Fruit fly (Drosophila melanogaster): Measurements from ENCODE around the gene CG33189.
A peak's percentile ranks its signal among the peaks of the same experiment; 100 is the strongest.

Gene CG33189

dm6 chr3R:8819551-8820057 is 39.0 kb upstream of the CG33189 start (continued):
- TF ChIP-seq CG34406 (GFP tag; optimal IDR thresholded peaks at IDR 0.05) = no peak
- TF ChIP-seq acj6 (GFP tag; optimal IDR thresholded peaks at IDR 0.05) = no peak
- TF ChIP-seq CG10669 (GFP tag; optimal IDR thresholded peaks at IDR 0.05) = no peak
- TF ChIP-seq CG3919 (GFP tag; optimal IDR thresholded peaks at IDR 0.05) = peak; percentile 6
- no peak for TF ChIP-seq Blimp-1 (GFP tag; optimal IDR thresholded peaks at IDR 0.05)
- TF ChIP-seq achi (GFP tag; optimal IDR thresholded peaks at IDR 0.05) = no peak
- TF ChIP-seq CG9139 (GFP tag; optimal IDR thresholded peaks at IDR 0.05) = no peak
- TF ChIP-seq CG11294 (GFP tag; IDR thresholded peaks at IDR 0.05) = no peak
- TF ChIP-seq spab (GFP tag; optimal IDR thresholded peaks at IDR 0.05) = no peak
- no peak for TF ChIP-seq dsx (GFP tag; optimal IDR thresholded peaks at IDR 0.05; ENCODE audit: poor library complexity, severe bottlenecking)
- TF ChIP-seq fd59A (GFP tag; optimal IDR thresholded peaks at IDR 0.05) = no peak

- no peak for TF ChIP-seq CG8119 (GFP tag; IDR thresholded peaks at IDR 0.05)
- 0 out of 3 replicates have a peak, but pooled peaks have one; percentile 21 for TF ChIP-seq eg (GFP tag; IDR thresholded peaks at IDR 0.05)
These were observed 37.6 kb upstream of the CG33189 start for dm6 chr3R:8818239-8818638.

DNA sequence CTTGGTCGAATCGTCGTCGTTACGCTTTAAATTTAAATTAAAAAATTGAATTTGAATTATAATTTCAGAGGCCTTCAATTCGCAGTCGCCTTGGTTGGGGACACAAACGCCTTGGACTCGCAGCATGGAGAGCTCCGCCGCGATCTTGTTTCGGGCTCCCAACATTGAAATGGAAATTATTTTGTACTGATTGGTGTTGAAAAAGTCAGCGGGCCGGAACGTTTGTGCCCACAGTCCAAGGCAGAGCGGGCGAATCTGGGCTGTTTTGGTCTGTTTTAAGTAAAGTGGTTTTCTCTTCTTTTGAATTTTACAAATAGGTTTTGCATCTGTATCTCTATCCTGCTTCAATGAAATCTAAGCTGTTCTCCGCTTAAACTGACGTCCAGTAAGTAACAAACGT is 34.5 kb upstream of the CG33189 start:
- TF ChIP-seq CG7368 (GFP tag; optimal IDR thresholded peaks at IDR 0.05) (no peak), CG6808 (GFP tag; optimal IDR thresholded peaks at IDR 0.05) (peak; percentile 4)

dm6 chr3R:8814029-8814647 is 33.5 kb upstream of the CG33189 start:
- TF ChIP-seq CG6808 (GFP tag; optimal IDR thresholded peaks at IDR 0.05) = peak; percentile 16
- no peak for TF ChIP-seq dac (GFP tag; optimal IDR thresholded peaks at IDR 0.05)
- peak; percentile 55 for TF ChIP-seq fkh (GFP tag; optimal IDR thresholded peaks at IDR 0.05)

DNA sequence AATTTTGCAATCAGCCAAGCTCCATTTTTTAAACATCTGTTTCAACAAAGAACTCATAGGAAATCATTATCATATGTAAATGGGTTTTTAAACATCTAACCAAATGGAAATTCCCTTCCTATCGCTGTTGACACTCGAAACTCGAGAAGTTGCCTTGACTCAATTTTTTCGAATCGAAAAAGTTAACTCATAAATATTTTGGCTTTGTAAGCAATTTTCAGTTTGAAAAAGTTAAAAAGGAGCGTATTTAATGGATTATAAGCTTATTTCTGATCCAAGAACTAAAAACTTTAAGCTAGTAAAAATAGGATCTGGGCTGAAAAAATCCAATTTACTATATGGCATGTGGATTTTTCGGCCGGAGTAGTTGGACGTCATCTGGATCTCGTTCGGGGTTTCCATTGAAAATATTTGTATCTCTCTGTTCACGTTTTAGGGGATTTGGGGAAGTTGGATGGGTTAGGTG is 32.6 kb upstream of the CG33189 start, which contains the start of gene CG9837:
Gene CG9837, minus strand, starts transcription at position 416 of the 466 bp plus-strand sequence.
- TF ChIP-seq topi (GFP tag; optimal IDR thresholded peaks at IDR 0.05) = no peak
- TF ChIP-seq fkh (GFP tag; optimal IDR thresholded peaks at IDR 0.05) = peak; percentile 4

- TF ChIP-seq OdsH (GFP tag; optimal IDR thresholded peaks at IDR 0.05) (peak; percentile 87), Sox14 (GFP tag; optimal IDR thresholded peaks at IDR 0.05) (peak; percentile 82), svp (GFP tag) (peak; percentile 86), Met (GFP tag; optimal IDR thresholded peaks at IDR 0.05) (peak; percentile 44), dsx (GFP tag; optimal IDR thresholded peaks at IDR 0.05; ENCODE audit: poor library complexity, severe bottlenecking) (peak; percentile 72), Sox15 (GFP tag; optimal IDR thresholded peaks at IDR 0.05) (peak; percentile 40), fd85E (GFP tag; optimal IDR thresholded peaks at IDR 0.05) (no peak), esn (GFP tag; optimal IDR thresholded peaks at IDR 0.05) (peak; percentile 68), Ets21C (GFP tag; optimal IDR thresholded peaks at IDR 0.05) (peak; percentile 15), CG6163 (GFP tag; IDR thresholded peaks at IDR 0.05) (peak; percentile 93), lz (GFP tag; optimal IDR thresholded peaks at IDR 0.05) (peak; percentile 58), Eip78C (GFP tag) (peak; percentile 97), CG6854 (GFP tag; optimal IDR thresholded peaks at IDR 0.05) (no peak), fd59A (GFP tag; optimal IDR thresholded peaks at IDR 0.05) (peak; percentile 69), CG11902 (GFP tag; optimal IDR thresholded peaks at IDR 0.05) (peak; percentile 54), CG6276 (GFP tag; optimal IDR thresholded peaks at IDR 0.05) (peak; percentile 81), Gug (GFP tag; IDR thresholded peaks at IDR 0.05) (peak; percentile 86), Blimp-1 (GFP tag; optimal IDR thresholded peaks at IDR 0.05) (no peak), achi (GFP tag; optimal IDR thresholded peaks at IDR 0.05) (peak; percentile 86), spab (GFP tag; optimal IDR thresholded peaks at IDR 0.05) (peak; percentile 74), eg (GFP tag; IDR thresholded peaks at IDR 0.05) (peak; percentile 96), Eip93F (GFP tag; optimal IDR thresholded peaks at IDR 0.05) (no peak), CG8632 (GFP tag; optimal IDR thresholded peaks at IDR 0.05) (peak; percentile 73), CG31627 (GFP tag; optimal IDR thresholded peaks at IDR 0.05) (peak; percentile 57), Hr4 (GFP tag; optimal IDR thresholded peaks at IDR 0.05) (peak; percentile 92), salr (GFP tag; optimal IDR thresholded peaks at IDR 0.05) (peak; percentile 62 to 80), Lpt (GFP tag; optimal IDR thresholded peaks at IDR 0.05) (peak; percentile 89)
These were observed 31.9 kb upstream of the CG33189 start for dm6 chr3R:8812342-8812966.

Data from whole organism, prepupa.